Fruit fly (Drosophila melanogaster) whole organism, embryonic: ENCODE measurements around the gene Sb.
A peak's percentile ranks its signal among the peaks of the same experiment; 100 is the strongest.

Experiments used
- Adf1 ChIP-seq: fragments of 200-800 bp; sonication (Bioruptor generic); IDR thresholded peaks from 2 replicates; pipeline ENCODE4 v1.3.6; 2022; ENCODE audit warnings: missing biosample characterization, missing genetic modification characterization
- Bgb ChIP-seq: fragments of 200-800 bp; sonication (Bioruptor generic); IDR thresholded peaks from 2 replicates; pipeline ENCODE4 v1.3.6; 2022; ENCODE audit warnings: missing biosample characterization, missing genetic modification characterization; ENCODE audit not compliant: partially characterized antibody
- CG10979 ChIP-seq: fragments of 200-800 bp; sonication (Bioruptor generic); optimal IDR thresholded peaks from 2 replicates; lab custom pipeline; 2018; ENCODE audit warnings: missing biosample characterization, mild to moderate bottlenecking, missing genetic modification characterization, moderate library complexity
- CG11247 ChIP-seq: fragments of 200-800 bp; sonication (Bioruptor generic); IDR thresholded peaks from 2 replicates; pipeline ENCODE4 v1.3.6; 2022; ENCODE audit warnings: missing biosample characterization, missing genetic modification characterization
- CG14965 ChIP-seq: fragments of 200-800 bp; sonication (Bioruptor generic); optimal IDR thresholded peaks from 2 replicates; lab custom pipeline; 2016; ENCODE audit warnings: missing biosample characterization, missing genetic modification characterization, borderline replicate concordance
- CG2678 ChIP-seq: fragments of 200-800 bp; sonication (Bioruptor generic); optimal IDR thresholded peaks from 3 replicates; lab custom pipeline; 2019; ENCODE audit warnings: missing biosample characterization, mild to moderate bottlenecking, missing genetic modification characterization, moderate library complexity
- CG31365 ChIP-seq: fragments of 200-800 bp; sonication (Bioruptor generic); optimal IDR thresholded peaks from 2 replicates; lab custom pipeline; 2018; ENCODE audit warnings: missing biosample characterization, mild to moderate bottlenecking, missing genetic modification characterization
- CG31441 ChIP-seq: fragments of 200-800 bp; sonication (Bioruptor generic); IDR thresholded peaks from 2 replicates; pipeline ENCODE4 v1.3.6; 2022; ENCODE audit warnings: missing biosample characterization, missing genetic modification characterization
- CG3995 ChIP-seq: fragments of 200-800 bp; sonication (Bioruptor generic); optimal IDR thresholded peaks from 3 replicates; lab custom pipeline; 2016; ENCODE audit warnings: missing biosample characterization, missing genetic modification characterization
- CG4360 ChIP-seq: fragments of 200-800 bp; sonication (Bioruptor generic); IDR thresholded peaks from 2 replicates; pipeline ENCODE4 v1.3.6; 2022; ENCODE audit warnings: missing biosample characterization, missing genetic modification characterization
- CG4404 ChIP-seq: fragments of 200-800 bp; sonication (Bioruptor generic); IDR thresholded peaks from 2 replicates; pipeline ENCODE4 v1.3.6; 2022; ENCODE audit warnings: missing biosample characterization, missing genetic modification characterization
- CG4424 ChIP-seq: fragments of 200-800 bp; sonication (Bioruptor generic); optimal IDR thresholded peaks from 3 replicates; lab custom pipeline; 2016; ENCODE audit warnings: missing biosample characterization, missing genetic modification characterization
- CG4707 ChIP-seq: fragments of 200-800 bp; sonication (Bioruptor generic); optimal IDR thresholded peaks from 2 replicates; lab custom pipeline; 2018; ENCODE audit warnings: missing biosample characterization, mild to moderate bottlenecking, missing genetic modification characterization, moderate library complexity
- CG7987 ChIP-seq: fragments of 200-800 bp; sonication (Bioruptor generic); optimal IDR thresholded peaks from 2 replicates; lab custom pipeline; 2018; ENCODE audit warnings: missing biosample characterization, mild to moderate bottlenecking, missing genetic modification characterization, moderate library complexity
- CG8089 ChIP-seq: fragments of 200-800 bp; sonication (Bioruptor generic); optimal IDR thresholded peaks from 3 replicates; lab custom pipeline; 2016; ENCODE audit warnings: missing biosample characterization, missing genetic modification characterization
- Chrac-16 ChIP-seq: fragments of 200-800 bp; sonication (Bioruptor generic); optimal IDR thresholded peaks from 3 replicates; lab custom pipeline; 2016; ENCODE audit warnings: missing biosample characterization, missing genetic modification characterization
- D ChIP-seq, 2 experiments: fragments of 200-800 bp in 1 of 2; fragments of >200 bp in 1 of 2; sonication (Bioruptor generic) in 1 of 2; optimal IDR thresholded peaks; 2 replicates in 1 of 2; 3 replicates in 1 of 2; lab custom pipeline; 2017; ENCODE audit warnings: mild to moderate bottlenecking in 1 of 2, missing biosample characterization in 1 of 2, missing genetic modification characterization in 1 of 2, missing genetic modification reagents in 1 of 2
- D19A ChIP-seq: fragments of 200-800 bp; optimal IDR thresholded peaks from 3 replicates; lab custom pipeline; 2019; ENCODE audit warnings: missing biosample characterization, mild to moderate bottlenecking, missing genetic modification characterization, moderate library complexity
- Dref ChIP-seq: fragments of 200-800 bp; sonication (Bioruptor generic); IDR thresholded peaks from 2 replicates; pipeline ENCODE4 v1.3.6; 2022; ENCODE audit warnings: missing biosample characterization, missing genetic modification characterization
- Drgx ChIP-seq: fragments of 200-800 bp; sonication (Bioruptor generic); IDR thresholded peaks from 2 replicates; pipeline ENCODE4 v1.3.6; 2022; ENCODE audit warnings: missing biosample characterization, missing genetic modification characterization
- Fer2 ChIP-seq: fragments of 200-800 bp; sonication (Bioruptor generic); optimal IDR thresholded peaks from 2 replicates; lab custom pipeline; 2018; ENCODE audit warnings: missing biosample characterization, mild to moderate bottlenecking, missing genetic modification characterization, moderate library complexity
- HHEX ChIP-seq: fragments of 200-800 bp; sonication (Bioruptor generic); optimal IDR thresholded peaks from 3 replicates; lab custom pipeline; 2017; ENCODE audit warnings: missing biosample characterization, mild to moderate bottlenecking, missing genetic modification characterization, missing genetic modification reagents
- Hey ChIP-seq: fragments of 200-800 bp; sonication (Bioruptor generic); optimal IDR thresholded peaks from 3 replicates; lab custom pipeline; 2018; ENCODE audit warnings: missing biosample characterization, mild to moderate bottlenecking, missing genetic modification characterization
- Med ChIP-seq: fragments of 200-800 bp; sonication (Bioruptor generic); peaks from one replicate; lab custom pipeline; 2016; ENCODE audit warnings: missing biosample characterization, missing genetic modification characterization, mild to moderate bottlenecking, inconsistent platforms, moderate library complexity
- Sry-β ChIP-seq: fragments of 200-800 bp; sonication (Bioruptor generic); optimal IDR thresholded peaks from 2 replicates; lab custom pipeline; 2018; ENCODE audit warnings: missing biosample characterization, mild to moderate bottlenecking, missing genetic modification characterization, moderate library complexity
- Xrp1 ChIP-seq: fragments of 200-800 bp; sonication (Bioruptor generic); IDR thresholded peaks from 2 replicates; pipeline ENCODE4 v1.3.6; 2022; ENCODE audit warnings: missing biosample characterization, missing genetic modification characterization
- ab ChIP-seq: fragments of 200-800 bp; sonication (Bioruptor generic); optimal IDR thresholded peaks from 2 replicates; lab custom pipeline; 2016; ENCODE audit warnings: missing biosample characterization, missing genetic modification characterization
- abd-A ChIP-seq: fragments of 200-800 bp; sonication (Bioruptor generic); optimal IDR thresholded peaks from 3 replicates; lab custom pipeline; 2019; ENCODE audit warnings: missing biosample characterization, mild to moderate bottlenecking, missing genetic modification characterization, moderate library complexity
- chn ChIP-seq: fragments of 200-800 bp; sonication (Bioruptor generic); optimal IDR thresholded peaks from 2 replicates; lab custom pipeline; 2016; ENCODE audit warnings: missing biosample characterization, missing genetic modification characterization
- gem ChIP-seq: fragments of 200-800 bp; sonication (Bioruptor generic); optimal IDR thresholded peaks from 2 replicates; lab custom pipeline; 2019; ENCODE audit warnings: missing biosample characterization, mild to moderate bottlenecking, missing genetic modification characterization, moderate library complexity
- gro ChIP-seq: fragments of 200-800 bp; sonication (Bioruptor generic); optimal IDR thresholded peaks from 2 replicates; lab custom pipeline; 2016; ENCODE audit warnings: missing biosample characterization, missing genetic modification characterization
- gsb-n ChIP-seq: fragments of 200-800 bp; sonication (Bioruptor generic); optimal IDR thresholded peaks from 3 replicates; lab custom pipeline; 2018; ENCODE audit warnings: missing biosample characterization, mild to moderate bottlenecking, missing genetic modification characterization
- hbn ChIP-seq: fragments of 200-800 bp; sonication (Bioruptor generic); IDR thresholded peaks from 2 replicates; pipeline ENCODE4 v1.3.6; 2022; ENCODE audit warnings: missing biosample characterization, missing genetic modification characterization; ENCODE audit not compliant: partially characterized antibody
- jigr1 ChIP-seq: fragments of 200-800 bp; sonication (Bioruptor generic); IDR thresholded peaks from 3 replicates; pipeline ENCODE4 v1.3.6; 2022; ENCODE audit warnings: missing biosample characterization, missing genetic modification characterization
- lbe ChIP-seq: fragments of 200-800 bp; sonication (Bioruptor generic); optimal IDR thresholded peaks from 2 replicates; lab custom pipeline; 2016; ENCODE audit warnings: missing biosample characterization, mild to moderate bottlenecking, missing genetic modification characterization
- lilli ChIP-seq: fragments of 200-800 bp; sonication (Bioruptor generic); optimal IDR thresholded peaks from 3 replicates; lab custom pipeline; 2016; ENCODE audit warnings: missing biosample characterization, missing genetic modification characterization
- lmd ChIP-seq: fragments of 200-800 bp; sonication (Bioruptor generic); IDR thresholded peaks from 2 replicates; pipeline ENCODE4 v1.3.6; 2022; ENCODE audit warnings: missing biosample characterization, missing genetic modification characterization
- nmo ChIP-seq: fragments of 200-800 bp; sonication (Bioruptor generic); optimal IDR thresholded peaks from 2 replicates; lab custom pipeline; 2018; ENCODE audit warnings: missing biosample characterization, mild to moderate bottlenecking, missing genetic modification characterization, moderate library complexity
- nom ChIP-seq: fragments of 200-800 bp; sonication (Bioruptor generic); optimal IDR thresholded peaks from 2 replicates; lab custom pipeline; 2017; ENCODE audit warnings: missing biosample characterization, missing genetic modification characterization, mild to moderate bottlenecking, moderate library complexity, missing genetic modification reagents
- oc ChIP-seq: fragments of 200-800 bp; sonication (Bioruptor generic); optimal IDR thresholded peaks from 2 replicates; lab custom pipeline; 2018; ENCODE audit warnings: missing biosample characterization, mild to moderate bottlenecking, missing genetic modification characterization, moderate library complexity
- onecut ChIP-seq: fragments of 200-800 bp; sonication (Bioruptor generic); IDR thresholded peaks from 2 replicates; pipeline ENCODE4 v1.3.6; 2022; ENCODE audit warnings: missing biosample characterization, missing genetic modification characterization
- pros ChIP-seq: fragments of 200-800 bp; sonication (Bioruptor generic); optimal IDR thresholded peaks from 3 replicates; lab custom pipeline; 2019; ENCODE audit warnings: missing biosample characterization, mild to moderate bottlenecking, missing genetic modification characterization, moderate library complexity
- slbo ChIP-seq: fragments of 200-800 bp; sonication (Bioruptor generic); IDR thresholded peaks from 2 replicates; pipeline ENCODE4 v1.3.6; 2022; ENCODE audit warnings: missing biosample characterization, missing genetic modification characterization
- sob ChIP-seq: fragments of 200-800 bp; sonication (Bioruptor generic); IDR thresholded peaks from 2 replicates; pipeline ENCODE4 v1.3.6; 2022; ENCODE audit warnings: missing biosample characterization, missing genetic modification characterization
- stwl ChIP-seq: fragments of 200-800 bp; sonication (Bioruptor generic); optimal IDR thresholded peaks from 3 replicates; lab custom pipeline; 2018; ENCODE audit warnings: missing biosample characterization, mild to moderate bottlenecking, missing genetic modification characterization, moderate library complexity
- toy ChIP-seq: fragments of 200-800 bp; sonication (Bioruptor generic); IDR thresholded peaks from 2 replicates; pipeline ENCODE4 v1.3.6; 2022; ENCODE audit warnings: missing biosample characterization, missing genetic modification characterization
- tup ChIP-seq: fragments of 200-800 bp; sonication (Bioruptor generic); optimal IDR thresholded peaks from 2 replicates; lab custom pipeline; 2016; ENCODE audit warnings: missing biosample characterization, mild to moderate bottlenecking, missing genetic modification characterization, moderate library complexity
- usp ChIP-seq: fragments of >200 bp; optimal IDR thresholded peaks from 2 replicates; lab custom pipeline; 2017; ENCODE audit warnings: missing biosample characterization, missing genetic modification characterization
- vnd ChIP-seq: fragments of 200-800 bp; sonication (Bioruptor generic); IDR thresholded peaks from 3 replicates; pipeline ENCODE4 v1.3.6; 2022; ENCODE audit warnings: missing biosample characterization, missing genetic modification characterization; ENCODE audit not compliant: partially characterized antibody
- wor ChIP-seq: fragments of 200-800 bp; sonication (Bioruptor generic); IDR thresholded peaks from 2 replicates; pipeline ENCODE4 v1.3.6; 2022; ENCODE audit warnings: missing biosample characterization, missing genetic modification characterization

Gene Sb

DNA sequence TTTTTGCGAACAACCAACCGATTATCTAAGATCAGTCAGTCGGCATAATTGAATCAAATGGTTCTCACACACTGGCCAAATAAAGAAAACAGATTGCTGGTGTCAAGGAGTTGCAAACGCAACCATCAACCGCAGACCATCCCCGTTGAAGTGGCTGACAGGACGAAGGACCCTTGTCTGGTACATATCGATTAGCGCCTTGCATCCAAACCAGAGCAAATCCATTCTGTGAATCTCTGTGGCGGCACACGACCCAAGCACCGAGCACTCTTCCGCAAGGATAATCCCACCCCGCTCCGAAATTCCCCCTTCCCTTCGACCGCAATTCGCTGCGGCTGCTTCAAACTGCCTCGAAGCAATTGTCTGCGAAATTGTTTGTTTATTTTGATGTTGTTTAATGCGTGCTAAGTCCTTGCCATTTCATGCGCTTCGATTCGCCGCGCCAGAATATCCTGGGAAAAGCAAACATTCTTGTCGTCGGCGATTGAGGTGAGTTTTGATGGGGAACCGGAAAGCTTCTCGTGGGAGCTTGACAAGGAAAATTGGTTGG lies 37.5 kb downstream of the Sb start:
- TF ChIP-seq CG31365 (tag; lab: Kevin White, UChicago) (no peak), toy (GFP tag; lab: Robert Waterston, UW) (0 out of 2 replicates have a peak, but pooled peaks have one; percentile 29), abd-A (tag; lab: Kevin White, UChicago) (peak; percentile 51), CG4707 (GFP tag; lab: Kevin White, UChicago) (no peak), CG4424 (GFP tag; lab: Kevin White, UChicago) (no peak), slbo (0 out of 2 replicates have a peak, but pooled peaks have one; percentile 3), onecut (GFP tag; lab: Robert Waterston, UW) (peak; percentile 65), Sry-β (GFP tag; lab: Kevin White, UChicago) (no peak), lilli (no peak), lbe (GFP tag; lab: Kevin White, UChicago) (no peak), CG8089 (GFP tag; lab: Kevin White, UChicago) (no peak), Chrac-16 (GFP tag; lab: Kevin White, UChicago) (no peak), jigr1 (GFP tag; lab: Robert Waterston, UW) (no peak), CG4404 (GFP tag; lab: Robert Waterston, UW) (no peak), stwl (no peak), CG3995 (no peak), nmo (GFP tag; lab: Kevin White, UChicago) (no peak), hbn (GFP tag; lab: Robert Waterston, UW) (no peak), Med (GFP tag; lab: Kevin White, UChicago) (no peak), Xrp1 (GFP tag; lab: Robert Waterston, UW) (no peak), pros (peak; percentile 48), vnd (0 out of 3 replicates have a peak, but pooled peaks have one; percentile 27), ab (no peak), oc (peak; percentile 18), Bgb (GFP tag; lab: Robert Waterston, UW) (no peak), Hey (tag; lab: Kevin White, UChicago) (peak; percentile 34), chn (GFP tag; lab: Kevin White, UChicago) (no peak), CG11247 (GFP tag; lab: Robert Waterston, UW) (no peak), Dref (GFP tag; lab: Robert Waterston, UW) (0 out of 2 replicates have a peak, but pooled peaks have one; percentile 22), Adf1 (GFP tag; lab: Robert Waterston, UW) (no peak), Fer2 (tag; lab: Kevin White, UChicago) (peak; percentile 77), gsb-n (peak; percentile 74), lmd (no peak), CG10979 (tag; lab: Kevin White, UChicago) (no peak), sob (GFP tag; lab: Robert Waterston, UW) (no peak), usp (GFP tag; lab: Kevin White, UChicago) (no peak), wor (no peak), CG31441 (GFP tag; lab: Robert Waterston, UW) (no peak), CG14965 (GFP tag; lab: Kevin White, UChicago) (no peak), CG4360 (no peak), D (optimal IDR thresholded peaks at IDR 0.05; lab: Kevin White, UChicago) (no peak), D (GFP tag; optimal IDR thresholded peaks at IDR 0.05; lab: Kevin White, UChicago) (no peak)

DNA sequence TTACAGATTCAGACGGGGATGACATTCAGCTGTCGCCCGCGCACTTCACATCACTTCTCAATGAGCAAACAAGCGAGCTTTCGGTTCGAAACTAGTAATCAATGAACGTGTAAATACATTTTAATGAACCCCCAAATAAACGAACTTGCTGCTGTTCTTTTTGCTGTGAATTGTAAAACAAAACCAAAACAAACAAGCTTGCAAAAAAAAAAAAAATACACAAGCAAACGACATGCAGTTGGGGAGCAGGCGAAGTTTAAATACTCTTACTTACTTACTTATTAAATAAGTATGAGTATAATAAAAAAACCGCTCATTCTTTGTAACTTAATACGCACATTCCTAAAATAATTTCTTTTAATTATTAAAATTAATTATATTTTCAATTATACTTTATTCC lies 38.3 kb downstream of the Sb start:
- TF ChIP-seq lbe (GFP tag; lab: Kevin White, UChicago) (peak; percentile 44), gro (GFP tag; lab: Kevin White, UChicago) (no peak), nom (GFP tag; lab: Kevin White, UChicago) (peak; percentile 24), HHEX (GFP tag; lab: Kevin White, UChicago) (no peak), tup (GFP tag; lab: Kevin White, UChicago) (no peak), CG2678 (tag; lab: Kevin White, UChicago) (peak; percentile 2), D19A (tag; lab: Kevin White, UChicago) (peak; percentile 58), CG7987 (GFP tag; lab: Kevin White, UChicago) (no peak), Drgx (GFP tag; lab: Robert Waterston, UW) (peak; percentile 57), gem (tag; lab: Kevin White, UChicago) (peak; percentile 13)
